Fruit fly (Drosophila melanogaster) whole organism, embryonic: Measurements from ENCODE around the gene CG34451.

Experiments
- Antp ChIP-seq: fragments of 200-800 bp; sonication (Bioruptor generic); optimal IDR thresholded peaks from 3 replicates; lab custom pipeline; 2016; ENCODE audit warnings: missing biosample characterization, missing genetic modification characterization
- Atf-2 ChIP-seq: fragments of 200-800 bp; sonication (Bioruptor generic); optimal IDR thresholded peaks from 2 replicates; lab custom pipeline; 2016; ENCODE audit warnings: missing biosample characterization, missing genetic modification characterization
- Bdp1 ChIP-seq: fragments of 200-800 bp; sonication (Bioruptor generic); optimal IDR thresholded peaks from 3 replicates; lab custom pipeline; 2016; ENCODE audit warnings: missing biosample characterization, missing genetic modification characterization
- CG10209 ChIP-seq: fragments of 200-800 bp; sonication (Bioruptor generic); optimal IDR thresholded peaks from 3 replicates; lab custom pipeline; 2017; ENCODE audit warnings: missing biosample characterization, mild to moderate bottlenecking, missing genetic modification characterization, missing genetic modification reagents
- CG10979 ChIP-seq: fragments of 200-800 bp; sonication (Bioruptor generic); optimal IDR thresholded peaks from 2 replicates; lab custom pipeline; 2018; ENCODE audit warnings: missing biosample characterization, mild to moderate bottlenecking, missing genetic modification characterization, moderate library complexity
- CG11504 ChIP-seq: fragments of 200-800 bp; sonication (Bioruptor generic); optimal IDR thresholded peaks from 3 replicates; lab custom pipeline; 2019; ENCODE audit warnings: missing biosample characterization, mild to moderate bottlenecking, missing genetic modification characterization, moderate library complexity
- CG11696 ChIP-seq: fragments of 200-800 bp; sonication (Bioruptor generic); IDR thresholded peaks from 2 replicates; pipeline ENCODE4 v1.3.6; 2022; ENCODE audit warnings: missing biosample characterization, missing genetic modification characterization
- CG11723 ChIP-seq: fragments of 200-800 bp; sonication (Bioruptor generic); optimal IDR thresholded peaks from 2 replicates; lab custom pipeline; 2017; ENCODE audit warnings: missing biosample characterization, mild to moderate bottlenecking, missing genetic modification characterization
- CG12391 ChIP-seq: fragments of 200-800 bp; sonication (Bioruptor generic); optimal IDR thresholded peaks from 3 replicates; lab custom pipeline; 2018; ENCODE audit warnings: missing biosample characterization, mild to moderate bottlenecking, missing genetic modification characterization, moderate library complexity
- CG1602 ChIP-seq: fragments of 200-800 bp; sonication (Bioruptor generic); optimal IDR thresholded peaks from 3 replicates; lab custom pipeline; 2016; ENCODE audit warnings: missing biosample characterization, missing genetic modification characterization
- CG1603 ChIP-seq: fragments of 200-800 bp; sonication (Bioruptor generic); optimal IDR thresholded peaks from 2 replicates; lab custom pipeline; 2019; ENCODE audit warnings: missing biosample characterization, mild to moderate bottlenecking, missing genetic modification characterization, moderate library complexity
- CG18262 ChIP-seq: fragments of 200-800 bp; optimal IDR thresholded peaks from 3 replicates; lab custom pipeline; 2019; ENCODE audit warnings: missing biosample characterization, mild to moderate bottlenecking, missing genetic modification characterization, moderate library complexity
- CG2712 ChIP-seq: fragments of 200-800 bp; optimal IDR thresholded peaks from 3 replicates; lab custom pipeline; 2019; ENCODE audit warnings: missing biosample characterization, mild to moderate bottlenecking, missing genetic modification characterization, moderate library complexity
- CG30431 ChIP-seq: fragments of 200-800 bp; sonication (Bioruptor generic); optimal IDR thresholded peaks from 2 replicates; lab custom pipeline; 2017; ENCODE audit warnings: missing biosample characterization, missing genetic modification characterization
- CG3065 ChIP-seq: fragments of 200-800 bp; sonication (Bioruptor generic); optimal IDR thresholded peaks from 2 replicates; lab custom pipeline; 2016; ENCODE audit warnings: missing biosample characterization, missing genetic modification characterization
- CG31365 ChIP-seq: fragments of 200-800 bp; sonication (Bioruptor generic); optimal IDR thresholded peaks from 2 replicates; lab custom pipeline; 2018; ENCODE audit warnings: missing biosample characterization, mild to moderate bottlenecking, missing genetic modification characterization
- CG4404 ChIP-seq: fragments of 200-800 bp; sonication (Bioruptor generic); IDR thresholded peaks from 2 replicates; pipeline ENCODE4 v1.3.6; 2022; ENCODE audit warnings: missing biosample characterization, missing genetic modification characterization
- CG6654 ChIP-seq: fragments of 200-800 bp; sonication (Bioruptor generic); optimal IDR thresholded peaks from 2 replicates; lab custom pipeline; 2017; ENCODE audit warnings: missing biosample characterization, mild to moderate bottlenecking, missing genetic modification characterization
- CG6791 ChIP-seq: fragments of 200-800 bp; sonication (Bioruptor generic); IDR thresholded peaks from 3 replicates; pipeline ENCODE4 v1.3.6; 2022; ENCODE audit warnings: missing biosample characterization, missing genetic modification characterization; ENCODE audit not compliant: partially characterized antibody
- CG7271 ChIP-seq: fragments of 200-800 bp; sonication (Bioruptor generic); optimal IDR thresholded peaks from 2 replicates; lab custom pipeline; 2018; ENCODE audit warnings: missing biosample characterization, mild to moderate bottlenecking, missing genetic modification characterization, moderate library complexity
- CG7556 ChIP-seq: fragments of 200-800 bp; sonication (Bioruptor generic); optimal IDR thresholded peaks from 2 replicates; lab custom pipeline; 2017; ENCODE audit warnings: missing biosample characterization, mild to moderate bottlenecking, missing genetic modification characterization
- CG7839 ChIP-seq: fragments of 200-800 bp; sonication (Bioruptor generic); optimal IDR thresholded peaks from 3 replicates; lab custom pipeline; 2018; ENCODE audit warnings: missing biosample characterization, mild to moderate bottlenecking, missing genetic modification characterization, moderate library complexity
- CG7987 ChIP-seq: fragments of 200-800 bp; sonication (Bioruptor generic); optimal IDR thresholded peaks from 2 replicates; lab custom pipeline; 2018; ENCODE audit warnings: missing biosample characterization, mild to moderate bottlenecking, missing genetic modification characterization, moderate library complexity
- CG9727 ChIP-seq: fragments of 200-800 bp; sonication (Bioruptor generic); optimal IDR thresholded peaks from 3 replicates; lab custom pipeline; 2017; ENCODE audit warnings: missing biosample characterization, mild to moderate bottlenecking, missing genetic modification characterization
- Chrac-16 ChIP-seq: fragments of 200-800 bp; sonication (Bioruptor generic); optimal IDR thresholded peaks from 3 replicates; lab custom pipeline; 2016; ENCODE audit warnings: missing biosample characterization, missing genetic modification characterization
- Eip74EF ChIP-seq, 2 experiments: fragments of 200-800 bp in 1 of 2; fragments of >200 bp in 1 of 2; sonication (Bioruptor generic) in 1 of 2; optimal IDR thresholded peaks; 2 replicates each; lab custom pipeline; 2017 to 2019; ENCODE audit warnings: missing biosample characterization in 2 of 2, missing genetic modification characterization in 2 of 2, mild to moderate bottlenecking in 1 of 2, moderate library complexity in 1 of 2
- Elba2 ChIP-seq: fragments of 200-800 bp; sonication (Bioruptor generic); optimal IDR thresholded peaks from 3 replicates; lab custom pipeline; 2016; ENCODE audit warnings: missing biosample characterization, missing genetic modification characterization
- Hmr ChIP-seq: fragments of 200-800 bp; sonication (Bioruptor generic); optimal IDR thresholded peaks from 3 replicates; lab custom pipeline; 2017; ENCODE audit warnings: mild to moderate bottlenecking, missing biosample characterization, missing genetic modification reagents, missing genetic modification characterization
- Kr ChIP-seq: fragments of 200-800 bp; sonication (Bioruptor generic); optimal IDR thresholded peaks from 2 replicates; lab custom pipeline; 2017; ENCODE audit warnings: missing biosample characterization, mild to moderate bottlenecking, missing genetic modification characterization
- Med ChIP-seq: fragments of 200-800 bp; sonication (Bioruptor generic); peaks from one replicate; lab custom pipeline; 2016; ENCODE audit warnings: missing biosample characterization, missing genetic modification characterization, mild to moderate bottlenecking, inconsistent platforms, moderate library complexity
- NC2β ChIP-seq: fragments of 200-800 bp; sonication (Bioruptor generic); optimal IDR thresholded peaks from 2 replicates; lab custom pipeline; 2016; ENCODE audit warnings: missing biosample characterization, missing genetic modification characterization
- Oli ChIP-seq: fragments of 200-800 bp; sonication (Bioruptor generic); optimal IDR thresholded peaks from 2 replicates; lab custom pipeline; 2018; ENCODE audit warnings: missing biosample characterization, mild to moderate bottlenecking, missing genetic modification characterization, moderate library complexity
- Pdp1 ChIP-seq, 2 experiments: fragments of 200-800 bp; sonication (Bioruptor generic); optimal IDR thresholded peaks; 3 replicates each; lab custom pipeline; 2016; ENCODE audit warnings: missing biosample characterization in 2 of 2, missing genetic modification characterization in 2 of 2, mild to moderate bottlenecking in 1 of 2, moderate library complexity in 1 of 2
- Ssrp ChIP-seq: fragments of 200-800 bp; sonication (Bioruptor generic); optimal IDR thresholded peaks from 2 replicates; lab custom pipeline; 2018; ENCODE audit warnings: missing biosample characterization, mild to moderate bottlenecking, missing genetic modification characterization, moderate library complexity
- bsh ChIP-seq, 2 experiments: fragments of 200-800 bp; sonication (Bioruptor generic); optimal IDR thresholded peaks; 2 replicates each; lab custom pipeline; 2017 to 2018; ENCODE audit warnings: mild to moderate bottlenecking in 2 of 2, missing biosample characterization in 2 of 2, missing genetic modification characterization in 2 of 2, moderate library complexity in 1 of 2
- crol ChIP-seq: fragments of 200-800 bp; sonication (Bioruptor generic); IDR thresholded peaks from 2 replicates; pipeline ENCODE4 v1.3.6; 2022; ENCODE audit warnings: missing biosample characterization, missing genetic modification characterization
- cwo ChIP-seq: fragments of 200-800 bp; sonication (Bioruptor generic); optimal IDR thresholded peaks from 3 replicates; lab custom pipeline; 2017; ENCODE audit warnings: missing biosample characterization, missing genetic modification characterization, mild to moderate bottlenecking, moderate library complexity, missing genetic modification reagents
- dmrt99B ChIP-seq: fragments of 200-800 bp; sonication (Bioruptor generic); optimal IDR thresholded peaks from 2 replicates; lab custom pipeline; 2018; ENCODE audit warnings: missing biosample characterization, mild to moderate bottlenecking, missing genetic modification characterization, moderate library complexity
- ewg ChIP-seq: fragments of 200-800 bp; sonication (Bioruptor generic); optimal IDR thresholded peaks from 3 replicates; lab custom pipeline; 2017; ENCODE audit warnings: mild to moderate bottlenecking, missing biosample characterization, missing genetic modification reagents, missing genetic modification characterization
- fd102C ChIP-seq: fragments of 200-800 bp; sonication (Bioruptor generic); optimal IDR thresholded peaks from 2 replicates; lab custom pipeline; 2018; ENCODE audit warnings: missing biosample characterization, mild to moderate bottlenecking, missing genetic modification characterization, moderate library complexity
- gcm2 ChIP-seq: fragments of 200-800 bp; sonication (Bioruptor generic); optimal IDR thresholded peaks from 2 replicates; lab custom pipeline; 2016; ENCODE audit warnings: missing biosample characterization, missing genetic modification characterization
- gem ChIP-seq: fragments of 200-800 bp; sonication (Bioruptor generic); optimal IDR thresholded peaks from 2 replicates; lab custom pipeline; 2019; ENCODE audit warnings: missing biosample characterization, mild to moderate bottlenecking, missing genetic modification characterization, moderate library complexity
- lmd ChIP-seq: fragments of 200-800 bp; sonication (Bioruptor generic); IDR thresholded peaks from 2 replicates; pipeline ENCODE4 v1.3.6; 2022; ENCODE audit warnings: missing biosample characterization, missing genetic modification characterization
- lola ChIP-seq, 3 experiments: fragments of >200 bp in 2 of 3; fragments of 200-800 bp in 1 of 3; sonication (Bioruptor generic) in 1 of 3; optimal IDR thresholded peaks; 2 replicates each; lab custom pipeline; 2017 to 2019; ENCODE audit warnings: missing biosample characterization in 3 of 3, missing genetic modification characterization in 3 of 3, mild to moderate bottlenecking in 1 of 3, moderate library complexity in 1 of 3
- org-1 ChIP-seq: fragments of 200-800 bp; sonication (Bioruptor generic); optimal IDR thresholded peaks from 2 replicates; lab custom pipeline; 2017; ENCODE audit warnings: missing biosample characterization, missing genetic modification characterization
- phol ChIP-seq: fragments of 200-800 bp; sonication (Bioruptor generic); optimal IDR thresholded peaks from 3 replicates; lab custom pipeline; 2018; ENCODE audit warnings: missing biosample characterization, mild to moderate bottlenecking, missing genetic modification characterization, moderate library complexity
- row ChIP-seq: fragments of 200-800 bp; sonication (Bioruptor generic); IDR thresholded peaks from 3 replicates; pipeline ENCODE4 v1.3.6; 2022; ENCODE audit warnings: missing biosample characterization, missing genetic modification characterization
- sens ChIP-seq: fragments of 200-800 bp; sonication (Bioruptor generic); peaks from one replicate; lab custom pipeline; 2016; ENCODE audit warnings: missing biosample characterization, missing genetic modification characterization
- slp2 ChIP-seq: fragments of 200-800 bp; sonication (Bioruptor generic); optimal IDR thresholded peaks from 2 replicates; lab custom pipeline; 2016; ENCODE audit warnings: missing biosample characterization, missing genetic modification characterization
- sr ChIP-seq: fragments of 200-800 bp; sonication (Bioruptor generic); IDR thresholded peaks from 3 replicates; pipeline ENCODE4 v1.3.6; 2022; ENCODE audit warnings: missing biosample characterization, missing genetic modification characterization
- tgo ChIP-seq: fragments of 200-800 bp; sonication (Bioruptor generic); IDR thresholded peaks from 3 replicates; pipeline ENCODE4 v1.3.6; 2022; ENCODE audit warnings: missing biosample characterization, missing genetic modification characterization

CG34451 gene

dm6 chr3L:15639978-15640377 lies 51.9 kb downstream of the CG34451 start (continued):
- TF ChIP-seq row (GFP tag; lab: Robert Waterston, UW): 0 out of 3 replicates have a peak, but pooled peaks have one; percentile 35
- peak; percentile 13 for TF ChIP-seq phol
- TF ChIP-seq Med (GFP tag; lab: Kevin White, UChicago): peak; percentile 31
- no peak for TF ChIP-seq lmd (GFP tag; lab: Robert Waterston, UW)
- peak; percentile 16 for TF ChIP-seq CG7839 (tag; lab: Kevin White, UChicago)
- peak; percentile 1 for TF ChIP-seq NC2β
- no peak for TF ChIP-seq crol (GFP tag; lab: Robert Waterston, UW)
- TF ChIP-seq CG12391 (tag; lab: Kevin White, UChicago): peak; percentile 23
- TF ChIP-seq lola (GFP tag; optimal IDR thresholded peaks at IDR 0.05; lab: Kevin White, UChicago): peak in 1 of 3 experiments; percentile 26
- TF ChIP-seq sens: peak; percentile 36
- no peak for TF ChIP-seq CG10209 (GFP tag; lab: Kevin White, UChicago)
- TF ChIP-seq CG1602 (GFP tag; lab: Kevin White, UChicago): peak; percentile 0
- TF ChIP-seq Ssrp (tag; lab: Kevin White, UChicago): peak; percentile 11
- TF ChIP-seq bsh (GFP tag; optimal IDR thresholded peaks at IDR 0.05; lab: Kevin White, UChicago): peak in 1 of 2 experiments; percentile 32
- peak; percentile 58 for TF ChIP-seq CG1603 (tag; lab: Kevin White, UChicago)
- TF ChIP-seq CG18262 (tag; lab: Kevin White, UChicago): peak; percentile 28
- no peak for TF ChIP-seq CG7271
- TF ChIP-seq Eip74EF (GFP tag; optimal IDR thresholded peaks at IDR 0.05; lab: Kevin White, UChicago): no peak
- TF ChIP-seq CG11504 (tag; lab: Kevin White, UChicago): peak; percentile 16
- peak; percentile 4 for TF ChIP-seq dmrt99B (tag; lab: Kevin White, UChicago)
- no peak for TF ChIP-seq Chrac-16 (GFP tag; lab: Kevin White, UChicago)
- TF ChIP-seq Antp (GFP tag; lab: Kevin White, UChicago): peak; percentile 17
- TF ChIP-seq ewg (GFP tag; lab: Kevin White, UChicago): no peak
- TF ChIP-seq CG3065: no peak
- TF ChIP-seq CG6654 (GFP tag; lab: Kevin White, UChicago): no peak
- peak; percentile 26 for TF ChIP-seq CG10979
- TF ChIP-seq fd102C (GFP tag; lab: Kevin White, UChicago): peak; percentile 21
- TF ChIP-seq gem (tag; lab: Kevin White, UChicago): peak; percentile 55
- TF ChIP-seq CG7987 (GFP tag; lab: Kevin White, UChicago): no peak
- TF ChIP-seq Hmr (GFP tag; lab: Kevin White, UChicago): no peak
- no peak for TF ChIP-seq Elba2 (GFP tag; lab: Kevin White, UChicago)
- TF ChIP-seq CG7556 (GFP tag; lab: Kevin White, UChicago): peak; percentile 2
- no peak; the same call in 1 of the 2 replicates for TF ChIP-seq CG4404
- TF ChIP-seq CG2712: peak; percentile 43
- TF ChIP-seq Oli (tag; lab: Kevin White, UChicago): peak; percentile 26
- TF ChIP-seq CG9727 (GFP tag; lab: Kevin White, UChicago): peak; percentile 23
- no peak for TF ChIP-seq CG11723
- TF ChIP-seq Bdp1: no peak

dm6 chr3L:15638524-15638923 lies 53.3 kb downstream of the CG34451 start:
- TF ChIP-seq Kr (GFP tag; lab: Kevin White, UChicago) (peak; percentile 24), Atf-2 (GFP tag; lab: Kevin White, UChicago) (no peak), CG6791 (0 out of 3 replicates have a peak, but pooled peaks have one; percentile 4), CG31365 (tag; lab: Kevin White, UChicago) (no peak), org-1 (GFP tag; lab: Kevin White, UChicago) (no peak), tgo (GFP tag; lab: Robert Waterston, UW) (no peak), CG11696 (GFP tag; lab: Robert Waterston, UW) (0 out of 2 replicates have a peak, but pooled peaks have one; percentile 8), cwo (GFP tag; lab: Kevin White, UChicago) (no peak), gcm2 (no peak), slp2 (GFP tag; lab: Kevin White, UChicago) (no peak), CG10979 (no peak), Pdp1 (GFP tag; optimal IDR thresholded peaks at IDR 0.05; lab: Kevin White, UChicago) (peak in 1 of 2 experiments; percentile 64), CG30431 (GFP tag; lab: Kevin White, UChicago) (no peak), sr (GFP tag; lab: Robert Waterston, UW) (no peak)
